Worm (Caenorhabditis elegans): ENCODE data around the gene F31F6.2.

ce11 chrX:14861752-14862151 lies 9.9 kb downstream of the F31F6.2 start, which contains the start of gene dmd-4:
- TF ChIP-seq lin-26 (GFP tag; IDR thresholded peaks at IDR 0.05) (no peak), unc-62 (GFP tag; optimal IDR thresholded peaks at IDR 0.05) (no peak), hlh-26 (GFP tag; conservative IDR thresholded peaks at IDR 0.05) (no peak), ceh-100 (GFP tag; IDR thresholded peaks at IDR 0.05) (no peak), dpl-1 (GFP tag; optimal IDR thresholded peaks at IDR 0.05) (no peak), dox-1 (GFP tag; IDR thresholded peaks at IDR 0.05) (no peak), B0336.3 (GFP tag; IDR thresholded peaks at IDR 0.05) (no peak), F10E7.11 (tag; optimal IDR thresholded peaks at IDR 0.05) (no peak), zfh-2 (GFP tag; conservative IDR thresholded peaks at IDR 0.05) (no peak)
